Fruit fly (Drosophila melanogaster): ENCODE results near the gene CG7130.

The CG7130 gene

DNA sequence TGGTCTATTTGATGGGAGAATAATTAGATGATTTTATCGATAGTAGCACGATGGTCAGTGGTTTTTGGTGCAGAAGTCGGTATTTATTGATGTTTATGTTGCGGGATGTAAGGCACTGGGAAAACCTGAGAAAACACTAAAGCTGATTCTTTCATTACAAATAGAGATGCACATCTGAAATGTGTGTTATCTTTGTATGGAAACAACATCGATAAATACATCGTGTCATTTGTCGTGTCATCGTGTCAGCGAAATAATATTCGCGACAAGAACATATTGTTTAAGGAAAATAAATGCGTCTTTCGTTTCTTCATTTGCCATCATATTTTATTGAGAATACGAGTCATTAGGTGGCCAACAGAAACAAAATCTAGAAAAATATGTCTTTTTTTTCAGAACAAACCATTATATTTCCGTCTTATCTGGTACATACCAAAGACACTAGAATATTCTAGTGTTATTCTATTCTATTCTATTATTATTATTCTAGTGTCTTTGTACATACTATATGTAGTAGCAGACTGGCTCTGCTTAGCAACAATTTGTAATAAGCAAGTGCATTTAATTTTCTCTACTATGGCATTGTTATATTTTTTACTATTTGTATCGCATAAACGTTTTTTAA, 1.1 kb downstream of the CG7130 start, which contains the start of gene CG7133 (continued):
- TF ChIP-seq vfl (GFP tag; optimal IDR thresholded peaks at IDR 0.05) (no peak), CG13123 (GFP tag; optimal IDR thresholded peaks at IDR 0.05) (no peak), CG2678 (tag; optimal IDR thresholded peaks at IDR 0.05) (no peak), dpn (GFP tag; optimal IDR thresholded peaks at IDR 0.05) (no peak), Camta (GFP tag; optimal IDR thresholded peaks at IDR 0.05) (no peak), hkb (optimal IDR thresholded peaks at IDR 0.05) (no peak), hkb (GFP tag; IDR thresholded peaks at IDR 0.05) (no peak), D (optimal IDR thresholded peaks at IDR 0.05) (no peak), D (GFP tag; optimal IDR thresholded peaks at IDR 0.05) (no peak), Rx (GFP tag; IDR thresholded peaks at IDR 0.05) (no peak), toy (GFP tag; IDR thresholded peaks at IDR 0.05) (no peak), CG43689 (GFP tag; IDR thresholded peaks at IDR 0.05) (no peak), Hey (tag; optimal IDR thresholded peaks at IDR 0.05) (no peak), insv (GFP tag; optimal IDR thresholded peaks at IDR 0.05) (no peak), CG3281 (GFP tag; optimal IDR thresholded peaks at IDR 0.05) (no peak), wek (GFP tag; optimal IDR thresholded peaks at IDR 0.05) (no peak), sqz (GFP tag; optimal IDR thresholded peaks at IDR 0.05) (no peak), chn (GFP tag; optimal IDR thresholded peaks at IDR 0.05) (no peak), cad (GFP tag; optimal IDR thresholded peaks at IDR 0.05) (no peak), CG1024 (GFP tag; IDR thresholded peaks at IDR 0.05) (no peak), CG6765 (GFP tag; optimal IDR thresholded peaks at IDR 0.05) (no peak), CG14667 (GFP tag; IDR thresholded peaks at IDR 0.05) (no peak), grau (tag; optimal IDR thresholded peaks at IDR 0.05) (peak; percentile 8), CG4617 (GFP tag; optimal IDR thresholded peaks at IDR 0.05; ENCODE audit: borderline replicate concordance) (peak; percentile 24), CG8290 (GFP tag; optimal IDR thresholded peaks at IDR 0.05) (no peak), CG8290 (tag; optimal IDR thresholded peaks at IDR 0.05) (peak in 1 of 2 experiments; percentile 58), CG9876 (GFP tag; optimal IDR thresholded peaks at IDR 0.05) (no peak), CG6254 (GFP tag; optimal IDR thresholded peaks at IDR 0.05) (no peak), CG33213 (GFP tag; optimal IDR thresholded peaks at IDR 0.05) (no peak), lilli (GFP tag; optimal IDR thresholded peaks at IDR 0.05) (peak; percentile 22), CG12299 (tag; optimal IDR thresholded peaks at IDR 0.05) (no peak), tap (tag; optimal IDR thresholded peaks at IDR 0.05) (no peak), sens (GFP tag) (peak; percentile 67), CG18011 (GFP tag; optimal IDR thresholded peaks at IDR 0.05) (no peak), crp (GFP tag; optimal IDR thresholded peaks at IDR 0.05) (no peak), CG10366 (GFP tag; IDR thresholded peaks at IDR 0.05) (no peak), CG5245 (GFP tag; optimal IDR thresholded peaks at IDR 0.05) (no peak), CG17802 (tag; optimal IDR thresholded peaks at IDR 0.05) (peak; percentile 3), CG14860 (GFP tag; IDR thresholded peaks at IDR 0.05; ENCODE audit: partially characterized antibody) (peak; percentile 89), HmgZ (tag; optimal IDR thresholded peaks at IDR 0.05) (no peak), CG12219 (GFP tag; optimal IDR thresholded peaks at IDR 0.05) (no peak), H15 (GFP tag; IDR thresholded peaks at IDR 0.05) (no peak), ash1 (GFP tag; optimal IDR thresholded peaks at IDR 0.05) (no peak), CG1792 (GFP tag; optimal IDR thresholded peaks at IDR 0.05) (no peak), CG15011 (GFP tag; optimal IDR thresholded peaks at IDR 0.05) (no peak), CG4424 (GFP tag; optimal IDR thresholded peaks at IDR 0.05) (no peak), tup (GFP tag; optimal IDR thresholded peaks at IDR 0.05) (no peak), CG17385 (GFP tag; optimal IDR thresholded peaks at IDR 0.05) (no peak), Sox100B (GFP tag; optimal IDR thresholded peaks at IDR 0.05) (no peak), mirr (GFP tag; optimal IDR thresholded peaks at IDR 0.05) (peak; percentile 57), CG7556 (GFP tag; optimal IDR thresholded peaks at IDR 0.05) (no peak), CG13894 (tag; optimal IDR thresholded peaks at IDR 0.05) (peak; percentile 60)

All from whole organism, embryonic.